Worm (Caenorhabditis elegans): ENCODE results near the gene srd-39.

DNA sequence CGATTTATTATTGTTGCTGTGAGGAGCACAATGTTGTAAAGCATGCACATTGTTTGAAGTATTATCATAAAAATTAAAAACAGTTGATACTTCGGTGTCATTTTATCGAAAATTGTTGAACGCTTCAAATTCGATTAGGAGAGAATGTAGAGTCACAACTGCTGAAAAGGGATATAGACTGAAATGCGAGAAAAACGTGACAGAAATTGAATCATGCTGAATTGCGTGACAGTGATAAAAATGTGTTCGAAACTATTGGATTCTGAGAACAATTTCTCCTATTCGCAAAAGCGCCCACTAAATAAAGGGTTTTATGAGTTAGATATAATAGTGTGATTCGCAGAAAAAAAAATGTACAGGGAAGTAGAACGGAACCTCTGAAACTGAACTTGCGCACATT is 8.3 kb upstream of the srd-39 start, which contains the start of gene srxa-8:
- TF ChIP-seq dao-5 (tag; optimal IDR thresholded peaks at IDR 0.05), result no peak
- TF ChIP-seq him-1 (tag; optimal IDR thresholded peaks at IDR 0.05), result no peak
